Worm (Caenorhabditis elegans): ENCODE data around the gene egl-36.
A peak's percentile ranks its signal among the peaks of the same experiment; 100 is the strongest.

egl-36 gene

ce11 chrX:10770988-10771496, 36.9 kb downstream of the egl-36 start (continued):
- TF ChIP-seq fos-1 (tag; optimal IDR thresholded peaks at IDR 0.05): peak; percentile 23
- peak; percentile 98 for TF ChIP-seq nhr-20 (tag; optimal IDR thresholded peaks at IDR 0.05)
- no peak for TF ChIP-seq Y116A8C.19 (tag; optimal IDR thresholded peaks at IDR 0.05; ENCODE audit: borderline replicate concordance)
- TF ChIP-seq mab-9 (GFP tag; IDR thresholded peaks at IDR 0.05): no peak
- peak; percentile 78 for TF ChIP-seq lin-39 (tag; optimal IDR thresholded peaks at IDR 0.05)

ce11 chrX:10772165-10772584, 38.0 kb downstream of the egl-36 start:
- peak; percentile 32 for TF ChIP-seq fos-1 (tag; optimal IDR thresholded peaks at IDR 0.05)
- peak; percentile 56 for TF ChIP-seq swsn-7 (tag; optimal IDR thresholded peaks at IDR 0.05)
- TF ChIP-seq nhr-84 (tag; optimal IDR thresholded peaks at IDR 0.05): no peak
- TF ChIP-seq mef-2 (tag; optimal IDR thresholded peaks at IDR 0.05): no peak
- no peak for TF ChIP-seq ets-5 (GFP tag; IDR thresholded peaks at IDR 0.05)
- TF ChIP-seq unc-98 (GFP tag; IDR thresholded peaks at IDR 0.05): no peak
- peak; percentile 14 for TF ChIP-seq pqm-1 (tag; optimal IDR thresholded peaks at IDR 0.05)
- no peak for TF ChIP-seq nhr-237 (tag; optimal IDR thresholded peaks at IDR 0.05)
- TF ChIP-seq elt-3 (tag; optimal IDR thresholded peaks at IDR 0.05): peak in 5 of 6 experiments; percentile 36 to 76 (median 66)
- TF ChIP-seq mep-1 (tag; optimal IDR thresholded peaks at IDR 0.05): peak; percentile 81
- peak; percentile 90 for TF ChIP-seq rnt-1 (tag; optimal IDR thresholded peaks at IDR 0.05)
- TF ChIP-seq grh-1 (GFP tag; IDR thresholded peaks at IDR 0.05): 0 out of 2 replicates have a peak, but pooled peaks have one; percentile 11
- peak; percentile 27; the same call in 1 of the 2 replicates for TF ChIP-seq ceh-88 (GFP tag; IDR thresholded peaks at IDR 0.05)
- peak; percentile 66 for TF ChIP-seq nhr-47 (tag; optimal IDR thresholded peaks at IDR 0.05)
- TF ChIP-seq snpc-4 (tag; optimal IDR thresholded peaks at IDR 0.05): no peak
- no peak for TF ChIP-seq aly-2 (tag; optimal IDR thresholded peaks at IDR 0.05)
- peak; percentile 32 for TF ChIP-seq lin-13 (GFP tag; optimal IDR thresholded peaks at IDR 0.05)
- TF ChIP-seq nhr-20 (tag; optimal IDR thresholded peaks at IDR 0.05): peak; percentile 93
- no peak for TF ChIP-seq nhr-12 (tag; optimal IDR thresholded peaks at IDR 0.05)
- TF ChIP-seq nhr-19 (GFP tag; conservative IDR thresholded peaks at IDR 0.05): peak; percentile 84
- TF ChIP-seq sptf-1 (tag; optimal IDR thresholded peaks at IDR 0.05): no peak
- TF ChIP-seq C16A3.4 (tag; optimal IDR thresholded peaks at IDR 0.05): peak; percentile 64
- peak; percentile 88 for TF ChIP-seq snu-23 (GFP tag; optimal IDR thresholded peaks at IDR 0.05)
- TF ChIP-seq nhr-71 (tag; optimal IDR thresholded peaks at IDR 0.05): peak; percentile 95
- peak; percentile 28 to 79 for TF ChIP-seq lin-35 (GFP tag; optimal IDR thresholded peaks at IDR 0.05)
- no peak for TF ChIP-seq unc-30 (tag; optimal IDR thresholded peaks at IDR 0.05)
- peak; percentile 35 for TF ChIP-seq sup-37 (GFP tag; optimal IDR thresholded peaks at IDR 0.05)
- no peak for TF ChIP-seq hlh-4 (tag; optimal IDR thresholded peaks at IDR 0.05)
- TF ChIP-seq mab-9 (GFP tag; IDR thresholded peaks at IDR 0.05): no peak
- peak; percentile 88 for TF ChIP-seq nhr-85 (tag)
- peak; percentile 87 for TF ChIP-seq blmp-1 (tag; optimal IDR thresholded peaks at IDR 0.05)
- no peak for TF ChIP-seq pax-3 (tag; optimal IDR thresholded peaks at IDR 0.05)
- no peak for TF ChIP-seq nhr-28 (tag; optimal IDR thresholded peaks at IDR 0.05)
- TF ChIP-seq ceh-8 (GFP tag; optimal IDR thresholded peaks at IDR 0.05): no peak
- TF ChIP-seq ceh-63 (GFP tag; optimal IDR thresholded peaks at IDR 0.05): no peak
- TF ChIP-seq lir-3 (tag; optimal IDR thresholded peaks at IDR 0.05; ENCODE audit: poor library complexity): peak; percentile 64
- TF ChIP-seq aha-1 (tag; optimal IDR thresholded peaks at IDR 0.05): no peak
- TF ChIP-seq nhr-90 (tag; optimal IDR thresholded peaks at IDR 0.05; ENCODE audit: poor library complexity): peak; percentile 76
- no peak for TF ChIP-seq zag-1 (tag; optimal IDR thresholded peaks at IDR 0.05)
- TF ChIP-seq Y116A8C.19 (tag; optimal IDR thresholded peaks at IDR 0.05; ENCODE audit: borderline replicate concordance): no peak
- TF ChIP-seq unc-62 (GFP tag; optimal IDR thresholded peaks at IDR 0.05): no peak
- TF ChIP-seq efl-1 (optimal IDR thresholded peaks at IDR 0.05): peak; percentile 30 to 34
- peak in 1 of 2 experiments; percentile 91 for TF ChIP-seq efl-1 (GFP tag; optimal IDR thresholded peaks at IDR 0.05 in 1 of 2)
- TF ChIP-seq ces-1 (GFP tag; optimal IDR thresholded peaks at IDR 0.05): no peak
- TF ChIP-seq egl-13 (tag; optimal IDR thresholded peaks at IDR 0.05): no peak
- no peak for TF ChIP-seq dsc-1 (tag; optimal IDR thresholded peaks at IDR 0.05)
- TF ChIP-seq unc-86 (tag; optimal IDR thresholded peaks at IDR 0.05): no peak
- peak; percentile 55 for TF ChIP-seq ztf-4 (tag; optimal IDR thresholded peaks at IDR 0.05)
- TF ChIP-seq hpl-2 (GFP tag; optimal IDR thresholded peaks at IDR 0.05): peak; percentile 59
- peak; percentile 55 for TF ChIP-seq zip-4 (GFP tag; optimal IDR thresholded peaks at IDR 0.05)
